Worm (Caenorhabditis elegans): Measurements from ENCODE around the gene rom-4.
"Not testable (repeated sequence)": the region's sequence is repeated elsewhere in the genome, so short reads cannot be mapped to it uniquely, and the experiment has no call there.

rom-4 gene

DNA sequence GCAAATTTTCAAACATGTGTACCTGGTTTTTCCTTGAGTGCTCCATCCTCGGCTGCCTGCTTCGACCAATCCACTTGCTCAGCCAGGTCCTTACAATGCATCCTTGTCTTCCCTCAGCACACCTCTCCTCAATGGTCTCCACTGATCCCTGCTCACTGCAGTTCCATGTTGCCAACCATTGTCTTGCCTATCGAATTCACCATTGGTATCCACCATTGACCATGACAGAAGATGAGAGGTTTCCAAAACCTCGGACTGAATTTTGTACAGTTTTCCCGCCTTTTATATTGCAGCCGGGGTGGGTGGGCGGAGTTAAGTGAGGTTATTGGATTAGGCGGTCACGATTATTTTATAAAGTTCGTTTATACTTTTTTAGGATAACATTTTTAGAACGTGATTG, 68.1 kb downstream of the rom-4 start, which contains the start of gene Y116A8C.467:
Gene Y116A8C.467 (minus strand): TSS at position 101 of the 400 bp plus-strand sequence.
- not testable (repeated sequence) for TF ChIP-seq ceh-28 (tag; optimal IDR thresholded peaks at IDR 0.05); nhr-67 (tag; optimal IDR thresholded peaks at IDR 0.05); nhr-43 (tag; optimal IDR thresholded peaks at IDR 0.05; ENCODE audit: poor library complexity, severe bottlenecking)

Measured in whole organism, L3 larva.